Fruit fly (Drosophila melanogaster) whole organism, embryonic: ENCODE data around the gene Desat2.

Experiments used
- Aef1 ChIP-seq: fragments of 200-800 bp; sonication (Bioruptor generic); IDR thresholded peaks from 3 replicates; pipeline ENCODE4 v1.3.6; 2022; ENCODE audit warnings: missing biosample characterization, missing genetic modification characterization
- CG1024 ChIP-seq: fragments of 200-800 bp; sonication (Bioruptor generic); IDR thresholded peaks from 2 replicates; pipeline ENCODE4 v1.3.6; 2022; ENCODE audit warnings: missing biosample characterization, missing genetic modification characterization
- CG11085 ChIP-seq: fragments of 200-800 bp; sonication (Bioruptor generic); IDR thresholded peaks from 2 replicates; pipeline ENCODE4 v1.3.6; 2022; ENCODE audit warnings: missing biosample characterization, missing genetic modification characterization
- CG11456 ChIP-seq: fragments of 200-800 bp; sonication (Bioruptor generic); IDR thresholded peaks from 3 replicates; pipeline ENCODE4 v1.3.6; 2022; ENCODE audit warnings: missing biosample characterization, missing genetic modification characterization
- CG11504 ChIP-seq: fragments of 200-800 bp; sonication (Bioruptor generic); optimal IDR thresholded peaks from 3 replicates; lab custom pipeline; 2019; ENCODE audit warnings: missing biosample characterization, mild to moderate bottlenecking, missing genetic modification characterization, moderate library complexity
- CG12299 ChIP-seq: fragments of 200-800 bp; sonication (Bioruptor generic); optimal IDR thresholded peaks from 2 replicates; lab custom pipeline; 2018; ENCODE audit warnings: missing biosample characterization, mild to moderate bottlenecking, missing genetic modification characterization
- CG13287 ChIP-seq: fragments of 200-800 bp; sonication (Bioruptor generic); IDR thresholded peaks from 2 replicates; pipeline ENCODE4 v1.3.6; 2022; ENCODE audit warnings: missing biosample characterization, missing genetic modification characterization; ENCODE audit not compliant: partially characterized antibody
- CG13296 ChIP-seq: fragments of 200-800 bp; sonication (Bioruptor generic); optimal IDR thresholded peaks from 3 replicates; lab custom pipeline; 2018; ENCODE audit warnings: missing biosample characterization, mild to moderate bottlenecking, missing genetic modification characterization
- CG15479 ChIP-seq: fragments of 200-800 bp; sonication (Bioruptor generic); optimal IDR thresholded peaks from 3 replicates; lab custom pipeline; 2019; ENCODE audit warnings: missing biosample characterization, mild to moderate bottlenecking, missing genetic modification characterization, moderate library complexity
- CG1602 ChIP-seq: fragments of 200-800 bp; sonication (Bioruptor generic); optimal IDR thresholded peaks from 3 replicates; lab custom pipeline; 2016; ENCODE audit warnings: missing biosample characterization, missing genetic modification characterization
- CG17361 ChIP-seq: fragments of 200-800 bp; sonication (Bioruptor generic); IDR thresholded peaks from 3 replicates; pipeline ENCODE4 v1.3.6; 2022; ENCODE audit warnings: missing biosample characterization, missing genetic modification characterization
- CG17385 ChIP-seq: fragments of 200-800 bp; sonication (Bioruptor generic); optimal IDR thresholded peaks from 3 replicates; lab custom pipeline; 2018; ENCODE audit warnings: missing biosample characterization, mild to moderate bottlenecking, missing genetic modification characterization
- CG18599 ChIP-seq: fragments of 200-800 bp; sonication (Bioruptor generic); optimal IDR thresholded peaks from 3 replicates; lab custom pipeline; 2017; ENCODE audit warnings: missing biosample characterization, missing genetic modification characterization, mild to moderate bottlenecking, moderate library complexity, missing genetic modification reagents
- CG32772 ChIP-seq: fragments of 200-800 bp; sonication (Bioruptor generic); IDR thresholded peaks from 2 replicates; pipeline ENCODE4 v1.3.6; 2022; ENCODE audit warnings: missing biosample characterization, missing genetic modification characterization
- CG34422 ChIP-seq: fragments of 200-800 bp; sonication (Bioruptor generic); IDR thresholded peaks from 3 replicates; pipeline ENCODE4 v1.3.6; 2022; ENCODE audit warnings: missing biosample characterization, missing genetic modification characterization
- CG42726 ChIP-seq: fragments of 200-800 bp; sonication (Bioruptor generic); IDR thresholded peaks from 2 replicates; pipeline ENCODE4 v1.3.6; 2022; ENCODE audit warnings: missing biosample characterization, missing genetic modification characterization; ENCODE audit not compliant: partially characterized antibody
- CG4360 ChIP-seq: fragments of 200-800 bp; sonication (Bioruptor generic); IDR thresholded peaks from 2 replicates; pipeline ENCODE4 v1.3.6; 2022; ENCODE audit warnings: missing biosample characterization, missing genetic modification characterization
- CG5953 ChIP-seq: fragments of 200-800 bp; sonication (Bioruptor generic); IDR thresholded peaks from 2 replicates; pipeline ENCODE4 v1.3.6; 2022; ENCODE audit warnings: missing biosample characterization, missing genetic modification characterization
- CG7839 ChIP-seq: fragments of 200-800 bp; sonication (Bioruptor generic); optimal IDR thresholded peaks from 3 replicates; lab custom pipeline; 2018; ENCODE audit warnings: missing biosample characterization, mild to moderate bottlenecking, missing genetic modification characterization, moderate library complexity
- CG7963 ChIP-seq: fragments of 200-800 bp; sonication (Bioruptor generic); IDR thresholded peaks from 3 replicates; pipeline ENCODE4 v1.3.6; 2022; ENCODE audit warnings: missing biosample characterization, missing genetic modification characterization; ENCODE audit not compliant: partially characterized antibody
- CkIIα-i1 ChIP-seq: fragments of 200-800 bp; sonication (Bioruptor generic); IDR thresholded peaks from 2 replicates; pipeline ENCODE4 v1.3.6; 2022; ENCODE audit warnings: missing biosample characterization, missing genetic modification characterization
- D19B ChIP-seq: fragments of 200-800 bp; sonication (Bioruptor generic); optimal IDR thresholded peaks from 2 replicates; lab custom pipeline; 2017; ENCODE audit warnings: missing biosample characterization, mild to moderate bottlenecking, missing genetic modification characterization
- Dad ChIP-seq: fragments of 200-800 bp; sonication (Bioruptor generic); optimal IDR thresholded peaks from 3 replicates; lab custom pipeline; 2016; ENCODE audit warnings: missing biosample characterization, missing genetic modification characterization
- E2f2 ChIP-seq: fragments of 200-800 bp; sonication (Bioruptor generic); IDR thresholded peaks from 2 replicates; pipeline ENCODE4 v1.3.6; 2022; ENCODE audit warnings: missing biosample characterization, missing genetic modification characterization
- Ets97D ChIP-seq: fragments of 200-800 bp; sonication (Bioruptor generic); optimal IDR thresholded peaks from 3 replicates; lab custom pipeline; 2016; ENCODE audit warnings: missing biosample characterization, missing genetic modification characterization
- HLH4C ChIP-seq: fragments of 200-800 bp; sonication (Bioruptor generic); IDR thresholded peaks from 3 replicates; pipeline ENCODE4 v1.3.6; 2022; ENCODE audit warnings: missing biosample characterization, missing genetic modification characterization; ENCODE audit not compliant: partially characterized antibody
- Hr3 ChIP-seq: fragments of 200-800 bp; sonication (Bioruptor generic); optimal IDR thresholded peaks from 3 replicates; lab custom pipeline; 2016; ENCODE audit warnings: missing biosample characterization, missing genetic modification characterization
- Hr51 ChIP-seq, 2 experiments: fragments of 200-800 bp; sonication (Bioruptor generic); optimal IDR thresholded peaks; 2 replicates in 1 of 2; 3 replicates in 1 of 2; lab custom pipeline; 2016 to 2018; ENCODE audit warnings: missing biosample characterization in 2 of 2, missing genetic modification characterization in 2 of 2, mild to moderate bottlenecking in 1 of 2, moderate library complexity in 1 of 2
- NfI ChIP-seq: fragments of 200-800 bp; sonication (Bioruptor generic); optimal IDR thresholded peaks from 3 replicates; lab custom pipeline; 2018; ENCODE audit warnings: missing biosample characterization, mild to moderate bottlenecking, missing genetic modification characterization, moderate library complexity
- Oli ChIP-seq: fragments of 200-800 bp; sonication (Bioruptor generic); optimal IDR thresholded peaks from 2 replicates; lab custom pipeline; 2018; ENCODE audit warnings: missing biosample characterization, mild to moderate bottlenecking, missing genetic modification characterization, moderate library complexity
- Rfx ChIP-seq: fragments of 200-800 bp; sonication (Bioruptor generic); IDR thresholded peaks from 2 replicates; pipeline ENCODE4 v1.3.6; 2022; ENCODE audit warnings: missing biosample characterization, missing genetic modification characterization
- Scr ChIP-seq: fragments of 200-800 bp; sonication (Bioruptor generic); IDR thresholded peaks from 2 replicates; pipeline ENCODE4 v1.3.6; 2022; ENCODE audit warnings: missing biosample characterization, missing genetic modification characterization; ENCODE audit not compliant: partially characterized antibody
- Sin3A ChIP-seq: fragments of >200 bp; optimal IDR thresholded peaks from 2 replicates; lab custom pipeline; 2018
- YL-1 ChIP-seq: fragments of 200-800 bp; sonication (Bioruptor generic); optimal IDR thresholded peaks from 3 replicates; lab custom pipeline; 2017; ENCODE audit warnings: missing biosample characterization, mild to moderate bottlenecking, missing genetic modification characterization
- al ChIP-seq: fragments of 200-800 bp; sonication (Bioruptor generic); IDR thresholded peaks from 2 replicates; pipeline ENCODE4 v1.3.6; 2022; ENCODE audit warnings: missing biosample characterization, missing genetic modification characterization
- ase ChIP-seq: fragments of 200-800 bp; sonication (Bioruptor generic); IDR thresholded peaks from 3 replicates; pipeline ENCODE4 v1.3.6; 2022; ENCODE audit warnings: missing biosample characterization, missing genetic modification characterization
- bab2 ChIP-seq: fragments of 200-800 bp; sonication (Bioruptor generic); optimal IDR thresholded peaks from 2 replicates; lab custom pipeline; 2016; ENCODE audit warnings: missing biosample characterization, missing genetic modification characterization
- chinmo ChIP-seq: fragments of 200-800 bp; sonication (Bioruptor generic); IDR thresholded peaks from 4 replicates; pipeline ENCODE4 v1.3.6; 2022; ENCODE audit warnings: missing biosample characterization, missing genetic modification characterization; ENCODE audit not compliant: partially characterized antibody
- corto ChIP-seq: fragments of 200-800 bp; sonication (Bioruptor generic); optimal IDR thresholded peaks from 2 replicates; lab custom pipeline; 2016; ENCODE audit warnings: missing biosample characterization, mild to moderate bottlenecking, missing genetic modification characterization, moderate library complexity
- gcm2 ChIP-seq: fragments of 200-800 bp; sonication (Bioruptor generic); optimal IDR thresholded peaks from 2 replicates; lab custom pipeline; 2016; ENCODE audit warnings: missing biosample characterization, missing genetic modification characterization
- ham ChIP-seq: fragments of 200-800 bp; sonication (Bioruptor generic); IDR thresholded peaks from 2 replicates; pipeline ENCODE4 v1.3.6; 2022; ENCODE audit warnings: missing biosample characterization, missing genetic modification characterization
- inv ChIP-seq: fragments of 200-800 bp; sonication (Bioruptor generic); IDR thresholded peaks from 2 replicates; pipeline ENCODE4 v1.3.6; 2022; ENCODE audit warnings: missing biosample characterization, missing genetic modification characterization; ENCODE audit not compliant: partially characterized antibody
- lab ChIP-seq: fragments of 200-800 bp; sonication (Bioruptor generic); optimal IDR thresholded peaks from 3 replicates; lab custom pipeline; 2017; ENCODE audit warnings: missing biosample characterization, missing genetic modification characterization, mild to moderate bottlenecking, moderate library complexity, missing genetic modification reagents
- mld ChIP-seq: fragments of 200-800 bp; sonication (Bioruptor generic); IDR thresholded peaks from 3 replicates; pipeline ENCODE4 v1.3.6; 2022; ENCODE audit warnings: missing biosample characterization, missing genetic modification characterization; ENCODE audit not compliant: partially characterized antibody
- nerfin-2 ChIP-seq: fragments of 200-800 bp; sonication (Bioruptor generic); IDR thresholded peaks from 2 replicates; pipeline ENCODE4 v1.3.6; 2022; ENCODE audit warnings: missing biosample characterization, missing genetic modification characterization; ENCODE audit not compliant: partially characterized antibody
- peb ChIP-seq: fragments of 200-800 bp; sonication (Bioruptor generic); IDR thresholded peaks from 2 replicates; pipeline ENCODE4 v1.3.6; 2022; ENCODE audit warnings: missing biosample characterization, missing genetic modification characterization
- repo ChIP-seq: fragments of 200-800 bp; sonication (Bioruptor generic); optimal IDR thresholded peaks from 2 replicates; lab custom pipeline; 2016; ENCODE audit warnings: missing biosample characterization, missing genetic modification characterization
- shn ChIP-seq: fragments of 200-800 bp; sonication (Bioruptor generic); optimal IDR thresholded peaks from 3 replicates; lab custom pipeline; 2016; ENCODE audit warnings: missing biosample characterization, missing genetic modification characterization
- ttk ChIP-seq: fragments of 200-800 bp; sonication (Bioruptor generic); IDR thresholded peaks from 2 replicates; pipeline ENCODE4 v2.1.2; 2022; ENCODE audit warnings: missing biosample characterization, missing genetic modification characterization
- tx ChIP-seq: fragments of 200-800 bp; sonication (Bioruptor generic); optimal IDR thresholded peaks from 2 replicates; lab custom pipeline; 2016; ENCODE audit warnings: missing biosample characterization, missing genetic modification characterization
- unc-4 ChIP-seq: fragments of 200-800 bp; sonication (Bioruptor generic); IDR thresholded peaks from 2 replicates; pipeline ENCODE4 v1.3.6; 2022; ENCODE audit warnings: missing biosample characterization, missing genetic modification characterization; ENCODE audit not compliant: partially characterized antibody

Desat2 gene

DNA sequence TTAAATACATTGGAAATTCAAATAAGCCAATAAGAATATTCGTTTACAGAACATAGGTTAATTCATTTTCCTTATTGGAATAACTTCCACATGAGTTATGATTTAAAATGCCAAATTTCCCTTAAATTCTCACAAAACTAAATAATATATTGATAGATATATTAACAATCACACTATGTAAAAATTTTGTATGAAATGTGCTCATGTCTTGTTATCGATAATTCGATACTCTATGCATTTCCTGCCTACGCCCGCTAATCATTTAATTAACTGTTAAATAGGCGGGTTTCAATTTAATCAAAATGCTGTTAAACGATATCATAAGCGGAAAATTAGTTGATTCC is 9.8 kb upstream of the Desat2 start, which contains the start of gene NANS (continued):
- TF ChIP-seq bab2 (GFP tag; lab: Kevin White, UChicago) (no peak), CG1602 (GFP tag; lab: Kevin White, UChicago) (no peak), al (GFP tag; lab: Robert Waterston, UW) (no peak), inv (GFP tag; lab: Robert Waterston, UW) (0 out of 2 replicates have a peak, but pooled peaks have one; percentile 4), chinmo (GFP tag; lab: Robert Waterston, UW) (0 out of 4 replicates have a peak, but pooled peaks have one; percentile 64), CG17361 (GFP tag; lab: Robert Waterston, UW) (peak; percentile 20), ham (GFP tag; lab: Robert Waterston, UW) (no peak), CG7839 (no peak), Dad (no peak), peb (GFP tag; lab: Robert Waterston, UW) (no peak), Rfx (no peak), YL-1 (GFP tag; lab: Kevin White, UChicago) (no peak), repo (GFP tag; lab: Kevin White, UChicago) (no peak), CG11085 (GFP tag; lab: Robert Waterston, UW) (no peak), CG12299 (tag; lab: Kevin White, UChicago) (no peak), shn (no peak), CG4360 (no peak), corto (GFP tag; lab: Kevin White, UChicago) (no peak), D19B (GFP tag; lab: Kevin White, UChicago) (no peak), gcm2 (GFP tag; lab: Kevin White, UChicago) (no peak), CG5953 (GFP tag; lab: Robert Waterston, UW) (no peak), ase (GFP tag; lab: Robert Waterston, UW) (no peak), Aef1 (GFP tag; lab: Robert Waterston, UW) (no peak), CG13296 (GFP tag; lab: Kevin White, UChicago) (peak; percentile 5), CG17385 (peak; percentile 21), Hr51 (GFP tag; optimal IDR thresholded peaks at IDR 0.05; lab: Kevin White, UChicago) (no peak), E2f2 (peak; percentile 57), Scr (GFP tag; lab: Robert Waterston, UW) (peak; percentile 47; the same call in 1 of the 2 replicates), CkIIα-i1 (GFP tag; lab: Robert Waterston, UW) (no peak), Oli (tag; lab: Kevin White, UChicago) (no peak), mld (GFP tag; lab: Robert Waterston, UW) (0 out of 3 replicates have a peak, but pooled peaks have one; percentile 5), Hr3 (GFP tag; lab: Kevin White, UChicago) (no peak), CG7963 (no peak), lab (GFP tag; lab: Kevin White, UChicago) (no peak), CG18599 (GFP tag; lab: Kevin White, UChicago) (no peak), HLH4C (GFP tag; lab: Robert Waterston, UW) (peak; percentile 41; the same call in 1 of the 3 replicates), CG42726 (GFP tag; lab: Robert Waterston, UW) (no peak), CG13287 (GFP tag; lab: Robert Waterston, UW) (peak; percentile 18; the same call in 1 of the 2 replicates), ttk (no peak), CG11504 (tag; lab: Kevin White, UChicago) (no peak), unc-4 (GFP tag; lab: Robert Waterston, UW) (0 out of 2 replicates have a peak, but pooled peaks have one; percentile 27), Sin3A (no peak), CG11456 (no peak), CG1024 (GFP tag; lab: Robert Waterston, UW) (no peak), Ets97D (no peak), tx (GFP tag; lab: Kevin White, UChicago) (no peak), CG32772 (GFP tag; lab: Robert Waterston, UW) (no peak), CG15479 (GFP tag; lab: Kevin White, UChicago) (no peak), nerfin-2 (peak; percentile 38; the same call in 1 of the 2 replicates), NfI (GFP tag; lab: Kevin White, UChicago) (peak; percentile 8), CG34422 (GFP tag; lab: Robert Waterston, UW) (no peak)
